Worm (Caenorhabditis elegans) whole organism, mixed stage, embryonic: ENCODE data around the gene pir-2.
"Not testable (repeated sequence)": the region's sequence is repeated elsewhere in the genome, so short reads cannot be mapped to it uniquely, and the experiment has no call there.

Experiments used
- M03D4.4 ChIP-seq: sonication (generic microtip); optimal IDR thresholded peaks from 2 replicates; lab custom pipeline; 2017; ENCODE audit warnings: mild to moderate bottlenecking, missing genetic modification characterization, missing compliant biosample characterization
- bed-3 ChIP-seq: fragments of 200-800 bp; sonication (Bioruptor generic); optimal IDR thresholded peaks from 3 replicates; lab custom pipeline; 2018; ENCODE audit warnings: mild to moderate bottlenecking, missing genetic modification characterization, moderate library complexity, missing compliant biosample characterization
- blmp-1 ChIP-seq: fragments of 150-350 bp; optimal IDR thresholded peaks from 2 replicates; lab custom pipeline; 2014; ENCODE audit warnings: missing biosample characterization, missing genetic modification characterization
- ceh-83 ChIP-seq: fragments of 200-800 bp; sonication (Bioruptor generic); optimal IDR thresholded peaks from 2 replicates; lab custom pipeline; 2018; ENCODE audit warnings: mild to moderate bottlenecking, missing genetic modification characterization, missing compliant biosample characterization
- ces-1 ChIP-seq: fragments of 150-350 bp; optimal IDR thresholded peaks from 2 replicates; lab custom pipeline; 2014; ENCODE audit warnings: missing biosample characterization, missing genetic modification reagents, missing genetic modification characterization
- drap-1 ChIP-seq: fragments of 200-800 bp; sonication (Bioruptor generic); optimal IDR thresholded peaks from 3 replicates; lab custom pipeline; 2018; ENCODE audit warnings: mild to moderate bottlenecking, missing genetic modification characterization, missing compliant biosample characterization
- elt-1 ChIP-seq: sonication (generic microtip); optimal IDR thresholded peaks from 2 replicates; lab custom pipeline; 2017; ENCODE audit warnings: missing genetic modification characterization, mild to moderate bottlenecking, missing compliant biosample characterization, antibody characterized with exemption, moderate library complexity, borderline replicate concordance; ENCODE audit not compliant: insufficient read depth
- elt-3 ChIP-seq: fragments of 150-350 bp; optimal IDR thresholded peaks from 2 replicates; lab custom pipeline; 2014; ENCODE audit warnings: missing biosample characterization, missing genetic modification characterization
- flh-1 ChIP-seq: fragments of 200-800 bp; sonication (Bioruptor generic); optimal IDR thresholded peaks from 2 replicates; lab custom pipeline; 2018; ENCODE audit warnings: mild to moderate bottlenecking, missing genetic modification characterization, moderate library complexity, missing compliant biosample characterization
- ham-2 ChIP-seq: fragments of 200-800 bp; sonication (Bioruptor generic); optimal IDR thresholded peaks from 2 replicates; lab custom pipeline; 2018; ENCODE audit warnings: mild to moderate bottlenecking, missing genetic modification characterization, missing compliant biosample characterization
- hlh-1 ChIP-seq: fragments of 150-350 bp; optimal IDR thresholded peaks from 2 replicates; lab custom pipeline; 2014; ENCODE audit warnings: missing biosample characterization, missing genetic modification reagents, missing genetic modification characterization
- lin-13 ChIP-seq: fragments of 150-350 bp; optimal IDR thresholded peaks from 2 replicates; lab custom pipeline; 2014; ENCODE audit warnings: missing biosample characterization, missing genetic modification characterization
- lin-32 ChIP-seq: fragments of 200-800 bp; sonication (Bioruptor generic); optimal IDR thresholded peaks from 2 replicates; lab custom pipeline; 2018; ENCODE audit warnings: mild to moderate bottlenecking, missing genetic modification characterization, missing compliant biosample characterization
- lsy-2 ChIP-seq: fragments of 150-350 bp; optimal IDR thresholded peaks from 2 replicates; lab custom pipeline; 2014; ENCODE audit warnings: missing biosample characterization, missing genetic modification characterization
- mep-1 ChIP-seq: fragments of 150-350 bp; optimal IDR thresholded peaks from 2 replicates; lab custom pipeline; 2017; ENCODE audit warnings: missing biosample characterization, missing genetic modification reagents, missing genetic modification characterization, inconsistent platforms
- nhr-2 ChIP-seq: fragments of 150-350 bp; optimal IDR thresholded peaks from 2 replicates; lab custom pipeline; 2014; ENCODE audit warnings: missing biosample characterization, missing genetic modification characterization
- nhr-237 ChIP-seq: fragments of 150-350 bp; optimal IDR thresholded peaks from 2 replicates; lab custom pipeline; 2014; ENCODE audit warnings: missing biosample characterization, missing genetic modification characterization
- nhr-28 ChIP-seq: fragments of 150-350 bp; optimal IDR thresholded peaks from 2 replicates; lab custom pipeline; 2014; ENCODE audit warnings: missing biosample characterization, missing genetic modification characterization
- pha-4 ChIP-seq: fragments of 150-350 bp; optimal IDR thresholded peaks from 2 replicates; lab custom pipeline; 2018; ENCODE audit warnings: missing biosample characterization, missing genetic modification reagents, missing genetic modification characterization
- sem-2 ChIP-seq: fragments of 200-800 bp; sonication (Bioruptor generic); optimal IDR thresholded peaks from 2 replicates; lab custom pipeline; 2018; ENCODE audit warnings: mild to moderate bottlenecking, missing genetic modification characterization, missing compliant biosample characterization
- snpc-4 ChIP-seq: fragments of 150-350 bp; optimal IDR thresholded peaks from 2 replicates; lab custom pipeline; 2014; ENCODE audit warnings: missing biosample characterization, missing genetic modification characterization
- sptf-1 ChIP-seq: sonication (generic microtip); optimal IDR thresholded peaks from 2 replicates; lab custom pipeline; 2017; ENCODE audit warnings: mild to moderate bottlenecking, missing genetic modification characterization, moderate library complexity, missing compliant biosample characterization
- tbx-8 ChIP-seq: fragments of 200-800 bp; sonication (Bioruptor generic); optimal IDR thresholded peaks from 2 replicates; lab custom pipeline; 2018; ENCODE audit warnings: mild to moderate bottlenecking, missing genetic modification characterization, moderate library complexity, missing compliant biosample characterization
- unc-120 ChIP-seq: sonication (generic microtip); optimal IDR thresholded peaks from 2 replicates; lab custom pipeline; 2017; ENCODE audit warnings: missing genetic modification characterization, missing compliant biosample characterization; ENCODE audit not compliant: poor library complexity, severe bottlenecking
- unc-62 ChIP-seq: fragments of 150-350 bp; optimal IDR thresholded peaks from 2 replicates; lab custom pipeline; 2014; ENCODE audit warnings: missing biosample characterization, missing genetic modification reagents, missing genetic modification characterization
- zip-8 ChIP-seq: fragments of 150-350 bp; optimal IDR thresholded peaks from 2 replicates; lab custom pipeline; 2014; ENCODE audit warnings: missing biosample characterization, missing genetic modification characterization
- ztf-11 ChIP-seq: fragments of 150-350 bp; optimal IDR thresholded peaks from 2 replicates; lab custom pipeline; 2014; ENCODE audit warnings: missing biosample characterization, missing genetic modification characterization

The pir-2 gene

ce11 chrIII:9420231-9420630 lies 23.2 kb downstream of the pir-2 start, which contains the start of gene T26G10.4:
TSS of gene T26G10.4 (plus strand) at chrIII:9420531.
- not testable (repeated sequence) for TF ChIP-seq unc-120; mep-1 (tag; lab: Kevin White, UChicago); bed-3 (GFP tag; lab: Kevin White, UChicago)

ce11 chrIII:9413340-9413739 lies 30.1 kb downstream of the pir-2 start, which contains the start of gene T26G10.3:
TSS of gene T26G10.3 (minus strand) at chrIII:9413440.
- TF ChIP-seq ztf-11 (no peak), tbx-8 (GFP tag; lab: Kevin White, UChicago) (no peak), elt-3 (tag; lab: Kevin White, UChicago) (no peak), zip-8 (tag; lab: Kevin White, UChicago) (no peak)

- TF ChIP-seq blmp-1 = peak; percentile 43
- peak; percentile 64 for TF ChIP-seq lsy-2 (tag; lab: Kevin White, UChicago)
- TF ChIP-seq nhr-237 (tag; lab: Kevin White, UChicago) = peak; percentile 30
- peak; percentile 35 for TF ChIP-seq pha-4
- no peak for TF ChIP-seq hlh-1 (tag; lab: Kevin White, UChicago)
- no peak for TF ChIP-seq nhr-2 (tag; lab: Kevin White, UChicago)
- peak; percentile 49 for TF ChIP-seq mep-1 (tag; lab: Kevin White, UChicago)
- TF ChIP-seq ces-1 (GFP tag; lab: Kevin White, UChicago) = peak; percentile 66
Measured at ce11 chrIII:9406600-9406999, 36.8 kb downstream of the pir-2 start, which contains the start of gene T26G10.1. TSS of gene T26G10.1 (minus strand) at chrIII:9406641.

- no peak for TF ChIP-seq mep-1 (tag; lab: Kevin White, UChicago)
- no peak for TF ChIP-seq lin-13 (tag; lab: Kevin White, UChicago)
- TF ChIP-seq ham-2 (GFP tag; lab: Kevin White, UChicago) = no peak
- TF ChIP-seq unc-120 = no peak
- TF ChIP-seq elt-1 (tag; lab: Kevin White, UChicago) = no peak
- no peak for TF ChIP-seq drap-1
- TF ChIP-seq ces-1 (GFP tag; lab: Kevin White, UChicago) = no peak
- TF ChIP-seq ceh-83 = no peak
- no peak for TF ChIP-seq hlh-1 (tag; lab: Kevin White, UChicago)
- TF ChIP-seq blmp-1 = no peak
- no peak for TF ChIP-seq flh-1
- TF ChIP-seq lin-32 (GFP tag; lab: Kevin White, UChicago) = no peak
- TF ChIP-seq snpc-4 (tag; lab: Kevin White, UChicago) = no peak
- TF ChIP-seq unc-62 (GFP tag; lab: Kevin White, UChicago) = no peak
- TF ChIP-seq M03D4.4 = no peak
- no peak for TF ChIP-seq nhr-28 (tag; lab: Kevin White, UChicago)
- TF ChIP-seq zip-8 (tag; lab: Kevin White, UChicago) = no peak
- TF ChIP-seq sem-2 (GFP tag; lab: Kevin White, UChicago) = no peak
- TF ChIP-seq sptf-1 (tag; lab: Kevin White, UChicago) = no peak
Measured at ce11 chrIII:9401036-9401435, 42.4 kb downstream of the pir-2 start, which contains the start of gene nlp-48. TSS of gene nlp-48 (minus strand) at chrIII:9401136.

ce11 chrIII:9393114-9393780 lies 50.2 kb downstream of the pir-2 start, which contains the start of the genes gpr-2 and rgr-1:
TSS of gene gpr-2 (minus strand) at chrIII:9393164.
TSS of gene rgr-1 (plus strand) at chrIII:9393730.
- TF ChIP-seq sptf-1 (tag; lab: Kevin White, UChicago) (no peak), lsy-2 (tag; lab: Kevin White, UChicago) (peak; percentile 20), nhr-28 (tag; lab: Kevin White, UChicago) (no peak), mep-1 (tag; lab: Kevin White, UChicago) (peak; percentile 13), pha-4 (peak; percentile 18), ces-1 (GFP tag; lab: Kevin White, UChicago) (peak; percentile 45)
